Fruit fly (Drosophila melanogaster) Kc167 (cell line): ENCODE results near the gene bnb.

Experiments used
- Sin3A ChIP-seq: fragments of >200 bp; optimal IDR thresholded peaks from 2 replicates; lab custom pipeline; 2018; ENCODE audit warnings: missing external identifiers
- h ChIP-seq: fragments of >200 bp; optimal IDR thresholded peaks from 3 replicates; lab custom pipeline; 2018; ENCODE audit warnings: missing external identifiers
- insv ChIP-seq: fragments of >200 bp; optimal IDR thresholded peaks from 3 replicates; lab custom pipeline; 2018; ENCODE audit warnings: missing external identifiers
- ttk ChIP-seq: sonication (Bioruptor generic); optimal IDR thresholded peaks from 2 replicates; lab custom pipeline; 2017; ENCODE audit warnings: missing external identifiers

- no peak for TF ChIP-seq Sin3A
- TF ChIP-seq insv (lab: Kevin White, UChicago), result no peak
- TF ChIP-seq h, result no peak
- TF ChIP-seq ttk (lab: Kevin White, UChicago), result no peak
Observed at dm6 chrX:18748206-18748605, 49.3 kb downstream of the bnb start, which contains the start of gene CG12609.
